Fruit fly (Drosophila melanogaster) whole organism, embryonic: Measurements from ENCODE around the gene alpha-Man-IIb.

Source experiments
- Ada2b ChIP-seq: fragments of 200-800 bp; sonication (Bioruptor generic); IDR thresholded peaks from 2 replicates; pipeline ENCODE4 v1.3.6; 2022; ENCODE audit warnings: missing biosample characterization, missing genetic modification characterization
- Adf1 ChIP-seq: fragments of 200-800 bp; sonication (Bioruptor generic); IDR thresholded peaks from 2 replicates; pipeline ENCODE4 v1.3.6; 2022; ENCODE audit warnings: missing biosample characterization, missing genetic modification characterization
- B-H1 ChIP-seq: fragments of 200-800 bp; sonication (Bioruptor generic); IDR thresholded peaks from 3 replicates; pipeline ENCODE4 v1.3.6; 2022; ENCODE audit warnings: missing biosample characterization, missing genetic modification characterization
- CG12391 ChIP-seq: fragments of 200-800 bp; sonication (Bioruptor generic); optimal IDR thresholded peaks from 3 replicates; lab custom pipeline; 2018; ENCODE audit warnings: missing biosample characterization, mild to moderate bottlenecking, missing genetic modification characterization, moderate library complexity
- CG13775 ChIP-seq: fragments of 200-800 bp; sonication (Bioruptor generic); optimal IDR thresholded peaks from 3 replicates; lab custom pipeline; 2017; ENCODE audit warnings: missing biosample characterization, mild to moderate bottlenecking, missing genetic modification characterization
- CG14710 ChIP-seq: fragments of 200-800 bp; sonication (Bioruptor generic); optimal IDR thresholded peaks from 3 replicates; lab custom pipeline; 2019; ENCODE audit warnings: missing biosample characterization, mild to moderate bottlenecking, missing genetic modification characterization, moderate library complexity
- CG1529 ChIP-seq: fragments of 200-800 bp; sonication (Bioruptor generic); optimal IDR thresholded peaks from 3 replicates; lab custom pipeline; 2018; ENCODE audit warnings: missing biosample characterization, missing genetic modification characterization
- CG15696 ChIP-seq: fragments of 200-800 bp; sonication (Bioruptor generic); optimal IDR thresholded peaks from 2 replicates; lab custom pipeline; 2019; ENCODE audit warnings: missing biosample characterization, mild to moderate bottlenecking, missing genetic modification characterization, moderate library complexity
- CG16815 ChIP-seq: fragments of 200-800 bp; sonication (Bioruptor generic); optimal IDR thresholded peaks from 3 replicates; lab custom pipeline; 2017; ENCODE audit warnings: missing biosample characterization, mild to moderate bottlenecking, missing genetic modification characterization
- CG17359 ChIP-seq: fragments of 200-800 bp; sonication (Bioruptor generic); optimal IDR thresholded peaks from 3 replicates; lab custom pipeline; 2018; ENCODE audit warnings: missing biosample characterization, mild to moderate bottlenecking, missing genetic modification characterization, moderate library complexity
- CG18619 ChIP-seq: fragments of 200-800 bp; sonication (Bioruptor generic); optimal IDR thresholded peaks from 3 replicates; lab custom pipeline; 2017; ENCODE audit warnings: missing biosample characterization, mild to moderate bottlenecking, missing genetic modification characterization
- CG2116 ChIP-seq: fragments of 200-800 bp; sonication (Bioruptor generic); optimal IDR thresholded peaks from 3 replicates; lab custom pipeline; 2018; ENCODE audit warnings: missing biosample characterization, mild to moderate bottlenecking, missing genetic modification characterization
- CG2120 ChIP-seq: fragments of 200-800 bp; sonication (Bioruptor generic); optimal IDR thresholded peaks from 3 replicates; lab custom pipeline; 2016; ENCODE audit warnings: missing biosample characterization, missing genetic modification characterization
- CG31224 ChIP-seq: fragments of 200-800 bp; sonication (Bioruptor generic); IDR thresholded peaks from 2 replicates; pipeline ENCODE4 v1.3.6; 2022; ENCODE audit warnings: missing biosample characterization, missing genetic modification characterization
- CG32532 ChIP-seq: fragments of 200-800 bp; sonication (Bioruptor generic); IDR thresholded peaks from 2 replicates; pipeline ENCODE4 v1.3.6; 2022; ENCODE audit warnings: missing biosample characterization, missing genetic modification characterization
- CG33557 ChIP-seq: fragments of 200-800 bp; sonication (Bioruptor generic); optimal IDR thresholded peaks from 2 replicates; lab custom pipeline; 2019; ENCODE audit warnings: missing biosample characterization, mild to moderate bottlenecking, missing genetic modification characterization, moderate library complexity
- CG3995 ChIP-seq: fragments of 200-800 bp; sonication (Bioruptor generic); optimal IDR thresholded peaks from 3 replicates; lab custom pipeline; 2016; ENCODE audit warnings: missing biosample characterization, missing genetic modification characterization
- CG6272 ChIP-seq: fragments of 200-800 bp; sonication (Bioruptor generic); IDR thresholded peaks from 2 replicates; pipeline ENCODE4 v1.3.6; 2022; ENCODE audit warnings: missing biosample characterization, missing genetic modification characterization
- CG6791 ChIP-seq: fragments of 200-800 bp; sonication (Bioruptor generic); IDR thresholded peaks from 3 replicates; pipeline ENCODE4 v1.3.6; 2022; ENCODE audit warnings: missing biosample characterization, missing genetic modification characterization; ENCODE audit not compliant: partially characterized antibody
- CG7271 ChIP-seq: fragments of 200-800 bp; sonication (Bioruptor generic); optimal IDR thresholded peaks from 2 replicates; lab custom pipeline; 2018; ENCODE audit warnings: missing biosample characterization, mild to moderate bottlenecking, missing genetic modification characterization, moderate library complexity
- CG9817 ChIP-seq: fragments of 200-800 bp; sonication (Bioruptor generic); optimal IDR thresholded peaks from 2 replicates; lab custom pipeline; 2018; ENCODE audit warnings: missing biosample characterization, mild to moderate bottlenecking, missing genetic modification characterization, moderate library complexity
- CoRest ChIP-seq: fragments of 200-800 bp; sonication (Bioruptor generic); optimal IDR thresholded peaks from 3 replicates; lab custom pipeline; 2018; ENCODE audit warnings: missing biosample characterization, mild to moderate bottlenecking, missing genetic modification characterization, moderate library complexity
- Dad ChIP-seq: fragments of 200-800 bp; sonication (Bioruptor generic); optimal IDR thresholded peaks from 3 replicates; lab custom pipeline; 2016; ENCODE audit warnings: missing biosample characterization, missing genetic modification characterization
- Doc2 ChIP-seq: fragments of 200-800 bp; sonication (Bioruptor generic); IDR thresholded peaks from 2 replicates; pipeline ENCODE4 v1.3.6; 2022; ENCODE audit warnings: missing biosample characterization, missing genetic modification characterization
- E2f1 ChIP-seq: fragments of 200-800 bp; sonication (Bioruptor generic); IDR thresholded peaks from 2 replicates; pipeline ENCODE4 v1.3.6; 2022; ENCODE audit warnings: missing biosample characterization, missing genetic modification characterization
- Fer2 ChIP-seq: fragments of 200-800 bp; sonication (Bioruptor generic); optimal IDR thresholded peaks from 2 replicates; lab custom pipeline; 2018; ENCODE audit warnings: missing biosample characterization, mild to moderate bottlenecking, missing genetic modification characterization, moderate library complexity
- Hr51 ChIP-seq, 2 experiments: fragments of 200-800 bp; sonication (Bioruptor generic); optimal IDR thresholded peaks; 2 replicates in 1 of 2; 3 replicates in 1 of 2; lab custom pipeline; 2016 to 2018; ENCODE audit warnings: missing biosample characterization in 2 of 2, missing genetic modification characterization in 2 of 2, mild to moderate bottlenecking in 1 of 2, moderate library complexity in 1 of 2
- Lim3 ChIP-seq: fragments of 200-800 bp; sonication (Bioruptor generic); IDR thresholded peaks from 2 replicates; pipeline ENCODE4 v1.3.6; 2022; ENCODE audit warnings: missing biosample characterization, missing genetic modification characterization
- NfI ChIP-seq: fragments of 200-800 bp; sonication (Bioruptor generic); optimal IDR thresholded peaks from 3 replicates; lab custom pipeline; 2018; ENCODE audit warnings: missing biosample characterization, mild to moderate bottlenecking, missing genetic modification characterization, moderate library complexity
- Ptx1 ChIP-seq: fragments of 200-800 bp; sonication (Bioruptor generic); IDR thresholded peaks from 2 replicates; pipeline ENCODE4 v1.3.6; 2022; ENCODE audit warnings: missing biosample characterization, missing genetic modification characterization
- Rfx ChIP-seq: fragments of 200-800 bp; sonication (Bioruptor generic); IDR thresholded peaks from 2 replicates; pipeline ENCODE4 v1.3.6; 2022; ENCODE audit warnings: missing biosample characterization, missing genetic modification characterization
- Usf ChIP-seq: fragments of 200-800 bp; sonication (Bioruptor generic); optimal IDR thresholded peaks from 2 replicates; lab custom pipeline; 2017; ENCODE audit warnings: missing genotype, missing biosample characterization, missing genetic modification characterization
- amos ChIP-seq: fragments of 200-800 bp; sonication (Bioruptor generic); IDR thresholded peaks from 2 replicates; pipeline ENCODE4 v1.3.6; 2022; ENCODE audit warnings: missing biosample characterization, missing genetic modification characterization; ENCODE audit not compliant: partially characterized antibody
- bab2 ChIP-seq: fragments of 200-800 bp; sonication (Bioruptor generic); optimal IDR thresholded peaks from 2 replicates; lab custom pipeline; 2016; ENCODE audit warnings: missing biosample characterization, missing genetic modification characterization
- br ChIP-seq: fragments of >200 bp; optimal IDR thresholded peaks from 2 replicates; lab custom pipeline; 2017
- croc ChIP-seq: fragments of 200-800 bp; sonication (Bioruptor generic); conservative IDR thresholded peaks from 3 replicates; pipeline ENCODE4 v1.3.6; 2022; ENCODE audit warnings: missing biosample characterization, missing genetic modification characterization
- disco-r ChIP-seq: fragments of 200-800 bp; sonication (Bioruptor generic); optimal IDR thresholded peaks from 2 replicates; lab custom pipeline; 2016; ENCODE audit warnings: missing biosample characterization, missing genetic modification characterization
- ftz-f1 ChIP-seq: fragments of 200-800 bp; sonication (Bioruptor generic); optimal IDR thresholded peaks from 2 replicates; lab custom pipeline; 2016; ENCODE audit warnings: missing biosample characterization, missing genetic modification characterization
- gro ChIP-seq: fragments of 200-800 bp; sonication (Bioruptor generic); optimal IDR thresholded peaks from 2 replicates; lab custom pipeline; 2016; ENCODE audit warnings: missing biosample characterization, missing genetic modification characterization
- hbn ChIP-seq: fragments of 200-800 bp; sonication (Bioruptor generic); IDR thresholded peaks from 2 replicates; pipeline ENCODE4 v1.3.6; 2022; ENCODE audit warnings: missing biosample characterization, missing genetic modification characterization; ENCODE audit not compliant: partially characterized antibody
- luna ChIP-seq: fragments of 200-800 bp; sonication (Bioruptor generic); optimal IDR thresholded peaks from 2 replicates; lab custom pipeline; 2016; ENCODE audit warnings: missing biosample characterization, missing genetic modification characterization
- mam ChIP-seq: fragments of 200-800 bp; sonication (Bioruptor generic); optimal IDR thresholded peaks from 3 replicates; lab custom pipeline; 2016; ENCODE audit warnings: missing biosample characterization, missing genetic modification characterization
- nerfin-1 ChIP-seq: fragments of 200-800 bp; sonication (Bioruptor generic); optimal IDR thresholded peaks from 3 replicates; lab custom pipeline; 2019; ENCODE audit warnings: missing biosample characterization, mild to moderate bottlenecking, missing genetic modification characterization, moderate library complexity
- pita ChIP-seq: fragments of 200-800 bp; sonication (Bioruptor generic); optimal IDR thresholded peaks from 2 replicates; lab custom pipeline; 2017; ENCODE audit warnings: missing biosample characterization, mild to moderate bottlenecking, missing genetic modification characterization
- sisA ChIP-seq: fragments of 200-800 bp; sonication (Bioruptor generic); IDR thresholded peaks from 2 replicates; pipeline ENCODE4 v1.3.6; 2022; ENCODE audit warnings: missing biosample characterization, missing genetic modification characterization
- sqz ChIP-seq: fragments of 200-800 bp; sonication (Bioruptor generic); optimal IDR thresholded peaks from 3 replicates; lab custom pipeline; 2018; ENCODE audit warnings: missing biosample characterization, mild to moderate bottlenecking, missing genetic modification characterization
- trem ChIP-seq: fragments of 200-800 bp; optimal IDR thresholded peaks from 3 replicates; lab custom pipeline; 2019; ENCODE audit warnings: missing biosample characterization, mild to moderate bottlenecking, missing genetic modification characterization, moderate library complexity

Gene alpha-Man-IIb

dm6 chr3R:15784298-15784697, 19.8 kb upstream of the alpha-Man-IIb start (continued):
- TF ChIP-seq B-H1 (0 out of 3 replicates have a peak, but pooled peaks have one; percentile 24), CG6791 (GFP tag; lab: Robert Waterston, UW) (no peak), NfI (GFP tag; lab: Kevin White, UChicago) (no peak), br (lab: Kevin White, UChicago) (no peak), bab2 (GFP tag; lab: Kevin White, UChicago) (peak; percentile 0), CG33557 (GFP tag; lab: Kevin White, UChicago) (no peak), CG32532 (GFP tag; lab: Robert Waterston, UW) (no peak; the same call in 1 of the 2 replicates), Hr51 (GFP tag; optimal IDR thresholded peaks at IDR 0.05; lab: Kevin White, UChicago) (peak in 1 of 2 experiments; percentile 4), trem (tag; lab: Kevin White, UChicago) (no peak), sqz (GFP tag; lab: Kevin White, UChicago) (no peak), Lim3 (GFP tag; lab: Robert Waterston, UW) (no peak), CG7271 (no peak), CG17359 (no peak), CG14710 (tag; lab: Kevin White, UChicago) (no peak), disco-r (GFP tag; lab: Kevin White, UChicago) (no peak), sisA (GFP tag; lab: Robert Waterston, UW) (no peak), E2f1 (GFP tag; lab: Robert Waterston, UW) (no peak), amos (GFP tag; lab: Robert Waterston, UW) (no peak), Dad (GFP tag; lab: Kevin White, UChicago) (no peak), luna (GFP tag; lab: Kevin White, UChicago) (no peak), ftz-f1 (GFP tag; lab: Kevin White, UChicago) (no peak), Adf1 (GFP tag; lab: Robert Waterston, UW) (no peak), hbn (GFP tag; lab: Robert Waterston, UW) (no peak), CG15696 (tag; lab: Kevin White, UChicago) (no peak), CG1529 (GFP tag; lab: Kevin White, UChicago) (no peak), mam (GFP tag; lab: Kevin White, UChicago) (no peak), CG3995 (GFP tag; lab: Kevin White, UChicago) (no peak), CoRest (peak; percentile 20), CG2116 (GFP tag; lab: Kevin White, UChicago) (no peak), Fer2 (tag; lab: Kevin White, UChicago) (no peak), Ptx1 (no peak; the same call in 1 of the 2 replicates), CG9817 (no peak), Ada2b (GFP tag; lab: Robert Waterston, UW) (no peak), CG16815 (GFP tag; lab: Kevin White, UChicago) (no peak), gro (no peak), Rfx (GFP tag; lab: Robert Waterston, UW) (0 out of 2 replicates have a peak, but pooled peaks have one; percentile 31), nerfin-1 (tag; lab: Kevin White, UChicago) (no peak), croc (no peak), CG6272 (GFP tag; lab: Robert Waterston, UW) (no peak), CG2120 (peak; percentile 38), CG18619 (no peak), CG13775 (GFP tag; lab: Kevin White, UChicago) (no peak), Usf (no peak), Doc2 (no peak), pita (GFP tag; lab: Kevin White, UChicago) (no peak), CG31224 (GFP tag; lab: Robert Waterston, UW) (no peak), CG12391 (tag; lab: Kevin White, UChicago) (no peak)
